Worm (Caenorhabditis elegans) whole organism, L2 larva: ENCODE measurements around the gene srh-214.

Experiments
- C34F6.9 ChIP-seq: fragments of 150-350 bp; optimal IDR thresholded peaks from 2 replicates; lab custom pipeline; 2014; ENCODE audit warnings: missing biosample characterization, missing genetic modification characterization
- F13H6.1 ChIP-seq: sonication (generic microtip); optimal IDR thresholded peaks from 2 replicates; lab custom pipeline; 2016; ENCODE audit warnings: missing genetic modification characterization, missing compliant biosample characterization
- R02D3.7 ChIP-seq: fragments of 150-350 bp; optimal IDR thresholded peaks from 2 replicates; lab custom pipeline; 2014; ENCODE audit warnings: missing biosample characterization, missing genetic modification characterization
- Y55F3AM.14 ChIP-seq: fragments of 200-800 bp; sonication (Bioruptor generic); optimal IDR thresholded peaks from 2 replicates; lab custom pipeline; 2018; ENCODE audit warnings: mild to moderate bottlenecking, missing genetic modification characterization, missing compliant biosample characterization
- ZK546.5 ChIP-seq: sonication (generic microtip); optimal IDR thresholded peaks from 2 replicates; lab custom pipeline; 2017; ENCODE audit warnings: missing biosample characterization, missing genetic modification characterization
- alr-1 ChIP-seq: fragments of 150-350 bp; optimal IDR thresholded peaks from 2 replicates; lab custom pipeline; 2014; ENCODE audit warnings: missing biosample characterization, missing genetic modification characterization
- aly-2 ChIP-seq: fragments of 150-350 bp; optimal IDR thresholded peaks from 2 replicates; lab custom pipeline; 2014; ENCODE audit warnings: missing biosample characterization, missing genetic modification characterization
- ama-1 ChIP-seq: fragments of 150-350 bp; optimal IDR thresholded peaks from 2 replicates; lab custom pipeline; 2018; ENCODE audit warnings: inconsistent platforms
- blmp-1 ChIP-seq: sonication (generic microtip); optimal IDR thresholded peaks from 2 replicates; lab custom pipeline; 2017; ENCODE audit warnings: missing genetic modification characterization, mild to moderate bottlenecking, missing compliant biosample characterization, antibody characterized with exemption, moderate library complexity; ENCODE audit not compliant: insufficient read depth
- ceh-16 ChIP-seq: fragments of 150-350 bp; optimal IDR thresholded peaks from 2 replicates; lab custom pipeline; 2014; ENCODE audit warnings: missing biosample characterization, missing genetic modification characterization
- ceh-82 ChIP-seq: fragments of 150-350 bp; optimal IDR thresholded peaks from 2 replicates; lab custom pipeline; 2014; ENCODE audit warnings: missing biosample characterization, missing genetic modification characterization
- crh-2 ChIP-seq: sonication (generic microtip); optimal IDR thresholded peaks from 2 replicates; lab custom pipeline; 2017; ENCODE audit warnings: missing biosample characterization, missing genetic modification characterization
- dmd-4 ChIP-seq: sonication (generic microtip); optimal IDR thresholded peaks from 2 replicates; lab custom pipeline; 2017; ENCODE audit warnings: missing biosample characterization, missing genetic modification characterization
- egl-27 ChIP-seq: sonication (generic microtip); optimal IDR thresholded peaks from 3 replicates; lab custom pipeline; 2017; ENCODE audit warnings: missing biosample characterization, missing genetic modification reagents, missing genetic modification characterization
- elt-1 ChIP-seq: fragments of 150-350 bp; optimal IDR thresholded peaks from 2 replicates; lab custom pipeline; 2014; ENCODE audit warnings: missing biosample characterization, missing genetic modification characterization
- elt-3 ChIP-seq: sonication (generic microtip); optimal IDR thresholded peaks from 2 replicates; lab custom pipeline; 2017; ENCODE audit warnings: missing biosample characterization, missing genetic modification characterization
- fos-1 ChIP-seq: fragments of 150-350 bp; optimal IDR thresholded peaks from 2 replicates; lab custom pipeline; 2014; ENCODE audit warnings: missing biosample characterization, missing genetic modification characterization
- gmeb-1 ChIP-seq: fragments of 150-350 bp; optimal IDR thresholded peaks from 2 replicates; lab custom pipeline; 2014; ENCODE audit warnings: missing biosample characterization, missing genetic modification characterization
- lin-39 ChIP-seq: fragments of 150-350 bp; optimal IDR thresholded peaks from 2 replicates; lab custom pipeline; 2014; ENCODE audit warnings: missing biosample characterization, missing genetic modification reagents, missing genetic modification characterization
- lsy-2 ChIP-seq, 2 experiments: fragments of 150-350 bp in 1 of 2; sonication (generic microtip) in 1 of 2; optimal IDR thresholded peaks; 2 replicates each; lab custom pipeline; 2014 to 2017; ENCODE audit warnings: missing biosample characterization in 2 of 2, missing genetic modification characterization in 2 of 2
- mab-5 ChIP-seq: fragments of 150-350 bp; optimal IDR thresholded peaks from 2 replicates; lab custom pipeline; 2014; ENCODE audit warnings: missing biosample characterization, missing genetic modification characterization
- mbf-1 ChIP-seq: sonication (generic microtip); optimal IDR thresholded peaks from 2 replicates; lab custom pipeline; 2017; ENCODE audit warnings: missing biosample characterization, missing genetic modification characterization
- mdl-1 ChIP-seq, 2 experiments: fragments of 150-350 bp in 1 of 2; sonication (generic microtip) in 1 of 2; optimal IDR thresholded peaks; 2 replicates each; lab custom pipeline; 2017; ENCODE audit warnings: missing biosample characterization in 2 of 2, missing genetic modification characterization in 2 of 2
- nhr-11 ChIP-seq: fragments of 150-350 bp; optimal IDR thresholded peaks from 2 replicates; lab custom pipeline; 2014; ENCODE audit warnings: missing biosample characterization, missing genetic modification characterization
- nhr-12 ChIP-seq: fragments of 150-350 bp; optimal IDR thresholded peaks from 2 replicates; lab custom pipeline; 2014; ENCODE audit warnings: missing biosample characterization, missing genetic modification characterization
- nhr-129 ChIP-seq: fragments of 150-350 bp; optimal IDR thresholded peaks from 2 replicates; lab custom pipeline; 2014; ENCODE audit warnings: missing biosample characterization, missing genetic modification characterization
- nhr-21 ChIP-seq: fragments of 150-350 bp; optimal IDR thresholded peaks from 2 replicates; lab custom pipeline; 2014; ENCODE audit warnings: missing biosample characterization, missing genetic modification characterization
- nhr-23 ChIP-seq: fragments of 150-350 bp; optimal IDR thresholded peaks from 2 replicates; lab custom pipeline; 2014; ENCODE audit warnings: missing biosample characterization, missing genetic modification reagents, missing genetic modification characterization
- nhr-237 ChIP-seq: fragments of 150-350 bp; optimal IDR thresholded peaks from 2 replicates; lab custom pipeline; 2014; ENCODE audit warnings: missing biosample characterization, missing genetic modification characterization
- nhr-25 ChIP-seq: fragments of 150-350 bp; sonication (generic microtip); optimal IDR thresholded peaks from 3 replicates; lab custom pipeline; 2014; ENCODE audit warnings: missing biosample characterization, missing genetic modification characterization
- nhr-6 ChIP-seq: fragments of 150-350 bp; optimal IDR thresholded peaks from 2 replicates; lab custom pipeline; 2014; ENCODE audit warnings: missing biosample characterization, missing genetic modification characterization
- nhr-77 ChIP-seq: fragments of 150-350 bp; optimal IDR thresholded peaks from 2 replicates; lab custom pipeline; 2014; ENCODE audit warnings: missing biosample characterization, missing genetic modification characterization
- peb-1 ChIP-seq: fragments of 150-350 bp; optimal IDR thresholded peaks from 2 replicates; lab custom pipeline; 2014; ENCODE audit warnings: missing biosample characterization, missing genetic modification characterization
- sem-4 ChIP-seq: fragments of 150-350 bp; optimal IDR thresholded peaks from 2 replicates; lab custom pipeline; 2014; ENCODE audit warnings: missing biosample characterization, missing genetic modification reagents, missing genetic modification characterization
- skn-1 ChIP-seq: sonication (generic microtip); optimal IDR thresholded peaks from 2 replicates; lab custom pipeline; 2017; ENCODE audit warnings: missing biosample characterization, missing genetic modification characterization
- sma-3 ChIP-seq: sonication (generic microtip); optimal IDR thresholded peaks from 2 replicates; lab custom pipeline; 2016; ENCODE audit warnings: missing genetic modification reagents, missing genetic modification characterization, missing compliant biosample characterization
- unc-55 ChIP-seq: fragments of 150-350 bp; sonication (generic microtip); optimal IDR thresholded peaks from 3 replicates; lab custom pipeline; 2014; ENCODE audit warnings: missing biosample characterization, missing genetic modification reagents, missing genetic modification characterization
- zag-1 ChIP-seq: fragments of 150-350 bp; optimal IDR thresholded peaks from 2 replicates; lab custom pipeline; 2014; ENCODE audit warnings: missing biosample characterization, missing genetic modification characterization
- ztf-1 ChIP-seq: fragments of 200-800 bp; sonication (Bioruptor generic); conservative IDR thresholded peaks from 2 replicates; pipeline ENCODE4 v1.3.6; 2022; ENCODE audit warnings: missing genetic modification characterization, missing compliant biosample characterization
- ztf-11 ChIP-seq: sonication (generic microtip); optimal IDR thresholded peaks from 2 replicates; lab custom pipeline; 2017; ENCODE audit warnings: missing biosample characterization, missing genetic modification characterization

Gene srh-214

DNA sequence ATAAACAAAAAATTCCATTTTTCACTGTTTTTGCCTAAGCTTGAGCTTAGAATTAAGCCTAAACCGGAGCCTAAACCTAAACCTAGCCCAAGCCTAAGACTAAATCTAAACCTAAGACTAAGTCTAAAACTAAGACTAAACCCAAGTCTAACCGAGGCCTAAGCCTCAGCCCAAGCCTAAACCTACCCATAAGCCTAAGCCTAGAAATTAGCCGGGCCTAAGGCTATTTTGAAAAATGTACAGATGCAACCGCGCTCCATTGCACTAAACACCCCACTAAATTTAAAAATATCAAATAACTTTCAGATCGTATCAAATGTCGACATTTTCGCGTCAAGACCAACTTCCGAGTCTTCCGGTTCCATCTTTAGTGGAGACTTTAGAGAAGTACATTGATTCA is 14.3 kb downstream of the srh-214 start, which contains the start of gene T20B3.1:
Gene T20B3.1 (plus strand): TSS at position 301 of the 400 bp plus-strand sequence.
- no peak for TF ChIP-seq nhr-23 (tag; lab: Kevin White, UChicago)
- no peak for TF ChIP-seq elt-3 (tag; lab: Kevin White, UChicago)
- TF ChIP-seq ceh-16: no peak
- TF ChIP-seq mbf-1 (tag; lab: Kevin White, UChicago): no peak
- no peak for TF ChIP-seq zag-1 (tag; lab: Kevin White, UChicago)
- TF ChIP-seq dmd-4: no peak
- TF ChIP-seq peb-1 (tag; lab: Kevin White, UChicago): no peak
- TF ChIP-seq crh-2: no peak
- TF ChIP-seq R02D3.7 (tag; lab: Kevin White, UChicago): no peak
- no peak for TF ChIP-seq blmp-1 (tag; lab: Kevin White, UChicago)
- no peak for TF ChIP-seq C34F6.9 (tag; lab: Kevin White, UChicago)
- TF ChIP-seq F13H6.1 (tag; lab: Kevin White, UChicago): no peak
- TF ChIP-seq sma-3 (GFP tag; lab: Kevin White, UChicago): no peak
- TF ChIP-seq skn-1 (tag; lab: Kevin White, UChicago): no peak
- TF ChIP-seq nhr-11 (tag; lab: Kevin White, UChicago): no peak
- TF ChIP-seq nhr-21: no peak
- no peak for TF ChIP-seq elt-1
- no peak for TF ChIP-seq Y55F3AM.14 (GFP tag; lab: Kevin White, UChicago)

DNA sequence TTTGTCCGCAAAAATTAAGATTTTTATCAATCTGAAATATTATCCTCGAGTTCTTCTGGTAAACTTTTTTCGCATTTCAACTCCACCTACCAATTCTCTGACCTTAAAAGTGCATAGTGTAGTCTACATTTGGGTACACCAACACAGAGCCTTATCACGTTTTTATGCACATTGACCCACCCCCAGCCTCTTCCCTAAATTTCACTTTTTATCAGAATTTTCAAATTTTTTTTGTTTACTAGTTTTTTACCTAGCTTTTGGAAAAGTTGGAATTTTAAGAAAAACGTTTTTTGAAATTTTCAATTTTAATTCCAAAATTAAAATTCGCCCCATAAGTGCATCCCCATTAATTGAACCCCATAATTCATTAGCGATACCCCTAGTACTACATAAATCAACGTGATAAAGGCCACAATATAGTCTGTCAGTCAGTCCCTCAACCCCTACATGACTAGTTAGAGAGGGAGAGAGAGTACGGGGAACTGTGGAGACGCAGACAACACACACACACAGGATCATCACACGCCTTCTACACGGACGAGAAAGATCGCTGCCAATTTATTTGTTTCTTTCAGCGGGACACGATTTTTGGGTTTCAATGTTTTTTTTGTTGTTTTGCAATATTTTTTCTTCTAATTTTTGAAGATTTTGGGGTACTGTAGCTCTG is 14.9 kb downstream of the srh-214 start:
- no peak for TF ChIP-seq dmd-4
- TF ChIP-seq mab-5 (tag; lab: Kevin White, UChicago): peak; percentile 42
- no peak for TF ChIP-seq fos-1 (tag; lab: Kevin White, UChicago)
- no peak for TF ChIP-seq nhr-237 (tag; lab: Kevin White, UChicago)
- peak; percentile 10 for TF ChIP-seq unc-55 (GFP tag; lab: Kevin White, UChicago)
- peak; percentile 7 for TF ChIP-seq sma-3 (GFP tag; lab: Kevin White, UChicago)
- TF ChIP-seq lin-39 (tag; lab: Kevin White, UChicago): no peak
- TF ChIP-seq nhr-21: peak; percentile 45
- TF ChIP-seq crh-2: no peak
- no peak for TF ChIP-seq gmeb-1 (tag; lab: Kevin White, UChicago)
- TF ChIP-seq nhr-25 (tag; lab: Kevin White, UChicago): peak; percentile 48

DNA sequence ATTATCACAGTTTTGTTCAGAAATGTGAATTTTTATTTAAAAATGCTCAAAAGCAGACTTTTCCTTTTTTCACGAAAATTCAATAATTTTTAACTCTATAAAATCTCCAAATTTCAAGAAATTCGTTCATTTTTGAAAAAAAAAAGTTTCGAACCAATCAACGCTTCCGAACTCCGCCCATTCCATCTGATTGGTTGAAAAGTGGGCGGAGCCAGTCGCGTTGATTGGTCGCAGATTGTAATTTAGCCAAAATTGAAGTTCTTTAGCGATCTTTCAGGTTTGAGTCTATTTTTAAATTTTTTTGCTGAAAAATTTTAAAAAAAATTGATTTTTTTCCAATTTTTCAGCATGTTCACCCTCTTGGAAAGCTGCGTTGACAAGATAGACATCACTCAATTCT is 17.2 kb downstream of the srh-214 start:
- TF ChIP-seq mdl-1 (tag; optimal IDR thresholded peaks at IDR 0.05; lab: Kevin White, UChicago): no peak
- no peak for TF ChIP-seq nhr-129
- TF ChIP-seq nhr-6 (tag; lab: Kevin White, UChicago): no peak
- TF ChIP-seq alr-1 (tag; lab: Kevin White, UChicago): no peak

DNA sequence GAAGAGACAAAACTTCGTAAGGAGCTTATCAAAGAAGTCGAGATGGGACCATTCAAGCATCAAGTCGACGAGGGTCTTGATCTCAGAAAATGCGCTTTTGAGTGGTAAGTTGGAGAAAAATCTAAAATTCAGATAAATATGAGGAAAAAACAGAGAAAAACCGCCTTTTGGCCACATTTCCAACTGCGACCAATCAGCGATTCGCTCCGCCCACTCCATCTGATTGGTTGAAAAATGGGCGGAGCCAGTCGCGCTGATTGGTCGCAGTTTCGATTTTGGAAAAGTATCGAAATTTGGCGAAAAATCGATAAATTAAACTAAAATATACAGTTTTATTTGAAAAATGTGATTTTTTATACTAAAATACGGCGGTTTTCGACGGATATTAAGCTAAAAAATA is 17.7 kb downstream of the srh-214 start:
- TF ChIP-seq gmeb-1 (tag; lab: Kevin White, UChicago): no peak
- no peak for TF ChIP-seq ztf-1 (GFP tag; lab: Robert Waterston, UW)
- TF ChIP-seq egl-27 (tag; lab: Kevin White, UChicago): no peak
- no peak for TF ChIP-seq mab-5 (tag; lab: Kevin White, UChicago)
- no peak for TF ChIP-seq crh-2
- TF ChIP-seq nhr-6 (tag; lab: Kevin White, UChicago): no peak
- no peak for TF ChIP-seq lin-39 (tag; lab: Kevin White, UChicago)
- TF ChIP-seq sem-4 (tag; lab: Kevin White, UChicago): no peak
- no peak for TF ChIP-seq F13H6.1 (tag; lab: Kevin White, UChicago)
- TF ChIP-seq nhr-237 (tag; lab: Kevin White, UChicago): no peak
- TF ChIP-seq Y55F3AM.14 (GFP tag; lab: Kevin White, UChicago): no peak
- TF ChIP-seq mbf-1 (tag; lab: Kevin White, UChicago): no peak
- no peak for TF ChIP-seq aly-2 (tag; lab: Kevin White, UChicago)

DNA sequence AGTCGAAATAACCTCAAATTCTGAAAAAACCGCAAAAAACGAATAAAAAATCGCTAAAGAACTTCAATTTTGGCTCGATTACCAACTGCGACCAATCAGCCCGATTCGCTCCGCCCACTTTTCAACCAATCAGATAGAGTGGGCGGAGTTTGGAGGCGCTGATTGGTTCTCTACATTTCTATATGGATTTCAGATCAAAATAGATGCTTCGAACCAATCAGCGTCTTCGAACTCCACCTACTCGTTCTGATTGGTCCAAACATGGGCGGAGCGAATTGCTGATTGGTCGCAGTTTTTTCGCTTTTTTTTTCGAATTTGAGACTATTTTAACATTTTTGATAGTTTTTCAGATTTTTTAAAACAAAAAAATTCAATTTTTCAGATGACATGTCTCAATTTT is 21.4 kb downstream of the srh-214 start:
- TF ChIP-seq gmeb-1 (tag; lab: Kevin White, UChicago) (no peak), mab-5 (tag; lab: Kevin White, UChicago) (no peak), ceh-82 (no peak), ama-1 (no peak), egl-27 (tag; lab: Kevin White, UChicago) (no peak), Y55F3AM.14 (GFP tag; lab: Kevin White, UChicago) (no peak), nhr-12 (tag; lab: Kevin White, UChicago) (no peak), lsy-2 (tag; optimal IDR thresholded peaks at IDR 0.05; lab: Kevin White, UChicago) (no peak), sem-4 (tag; lab: Kevin White, UChicago) (no peak), lin-39 (tag; lab: Kevin White, UChicago) (no peak), ztf-11 (tag; lab: Kevin White, UChicago) (no peak), ZK546.5 (tag; lab: Kevin White, UChicago) (no peak), F13H6.1 (tag; lab: Kevin White, UChicago) (no peak), nhr-237 (tag; lab: Kevin White, UChicago) (no peak), nhr-21 (no peak), nhr-11 (tag; lab: Kevin White, UChicago) (no peak), blmp-1 (tag; lab: Kevin White, UChicago) (no peak), nhr-77 (tag; lab: Kevin White, UChicago) (no peak), mdl-1 (tag; optimal IDR thresholded peaks at IDR 0.05; lab: Kevin White, UChicago) (no peak)
